Fruit fly (Drosophila melanogaster) Kc167 (cell line): Measurements from ENCODE around the gene Gyc76C.

Source experiments
- Myc ChIP-seq: fragments of >200 bp; optimal IDR thresholded peaks from 2 replicates; lab custom pipeline; 2017; ENCODE audit warnings: missing external identifiers
- Sin3A ChIP-seq: fragments of >200 bp; optimal IDR thresholded peaks from 2 replicates; lab custom pipeline; 2018; ENCODE audit warnings: missing external identifiers
- h ChIP-seq: fragments of >200 bp; optimal IDR thresholded peaks from 3 replicates; lab custom pipeline; 2018; ENCODE audit warnings: missing external identifiers
- psq ChIP-seq: fragments of >200 bp; optimal IDR thresholded peaks from 2 replicates; lab custom pipeline; 2017; ENCODE audit warnings: missing external identifiers
- ttk ChIP-seq: sonication (Bioruptor generic); optimal IDR thresholded peaks from 2 replicates; lab custom pipeline; 2017; ENCODE audit warnings: missing external identifiers

dm6 chr3L:19836375-19836937 lies 43.1 kb upstream of the Gyc76C start, which contains the start of gene kto:
- no peak for TF ChIP-seq Sin3A (lab: Kevin White, UChicago)
- TF ChIP-seq psq (lab: Kevin White, UChicago) = no peak
- no peak for TF ChIP-seq ttk (lab: Kevin White, UChicago)
- TF ChIP-seq h (lab: Kevin White, UChicago) = no peak
- TF ChIP-seq Myc (lab: Kevin White, UChicago) = no peak
